Fruit fly (Drosophila melanogaster) whole organism, embryonic: ENCODE measurements around the gene Max.

ENCODE experiments used
- Atf-2 ChIP-seq: fragments of 200-800 bp; sonication (Bioruptor generic); optimal IDR thresholded peaks from 2 replicates; lab custom pipeline; 2016; ENCODE audit warnings: missing biosample characterization, missing genetic modification characterization
- Atf3 ChIP-seq: fragments of 200-800 bp; sonication (Bioruptor generic); optimal IDR thresholded peaks from 3 replicates; lab custom pipeline; 2016; ENCODE audit warnings: missing biosample characterization, missing genetic modification characterization
- Atf6 ChIP-seq: fragments of 200-800 bp; sonication (Bioruptor generic); IDR thresholded peaks from 2 replicates; pipeline ENCODE4 v1.3.6; 2022; ENCODE audit warnings: missing biosample characterization, missing genetic modification characterization
- Blimp-1 ChIP-seq: fragments of 200-800 bp; sonication (Bioruptor generic); optimal IDR thresholded peaks from 3 replicates; lab custom pipeline; 2018; ENCODE audit warnings: missing biosample characterization, missing genetic modification characterization, mild to moderate bottlenecking, moderate library complexity, missing genetic modification reagents
- BtbVII ChIP-seq: fragments of 200-800 bp; sonication (Bioruptor generic); optimal IDR thresholded peaks from 3 replicates; lab custom pipeline; 2017; ENCODE audit warnings: missing biosample characterization, mild to moderate bottlenecking, missing genetic modification characterization
- CG11247 ChIP-seq: fragments of 200-800 bp; sonication (Bioruptor generic); IDR thresholded peaks from 2 replicates; pipeline ENCODE4 v1.3.6; 2022; ENCODE audit warnings: missing biosample characterization, missing genetic modification characterization
- CG12071 ChIP-seq: fragments of 200-800 bp; sonication (Bioruptor generic); optimal IDR thresholded peaks from 3 replicates; lab custom pipeline; 2018; ENCODE audit warnings: missing biosample characterization, mild to moderate bottlenecking, missing genetic modification characterization
- CG12236 ChIP-seq: fragments of 200-800 bp; sonication (Bioruptor generic); optimal IDR thresholded peaks from 2 replicates; lab custom pipeline; 2016; ENCODE audit warnings: missing biosample characterization, missing genetic modification characterization
- CG12659 ChIP-seq: fragments of 200-800 bp; sonication (Bioruptor generic); optimal IDR thresholded peaks from 3 replicates; lab custom pipeline; 2017; ENCODE audit warnings: mild to moderate bottlenecking, missing biosample characterization, missing genetic modification reagents, missing genetic modification characterization
- CG14441 ChIP-seq: fragments of 200-800 bp; sonication (Bioruptor generic); IDR thresholded peaks from 2 replicates; pipeline ENCODE4 v1.3.6; 2022; ENCODE audit warnings: missing biosample characterization, missing genetic modification characterization
- CG17829 ChIP-seq: fragments of 200-800 bp; optimal IDR thresholded peaks from 2 replicates; lab custom pipeline; 2019; ENCODE audit warnings: missing biosample characterization, mild to moderate bottlenecking, missing genetic modification characterization, moderate library complexity
- CG30403 ChIP-seq: fragments of 200-800 bp; sonication (Bioruptor generic); optimal IDR thresholded peaks from 3 replicates; lab custom pipeline; 2016; ENCODE audit warnings: missing biosample characterization, missing genetic modification characterization
- CG3995 ChIP-seq: fragments of 200-800 bp; sonication (Bioruptor generic); optimal IDR thresholded peaks from 3 replicates; lab custom pipeline; 2016; ENCODE audit warnings: missing biosample characterization, missing genetic modification characterization
- CG4617 ChIP-seq: fragments of 200-800 bp; sonication (Bioruptor generic); optimal IDR thresholded peaks from 3 replicates; lab custom pipeline; 2016; ENCODE audit warnings: missing biosample characterization, missing genetic modification characterization, borderline replicate concordance
- CG6813 ChIP-seq: fragments of 200-800 bp; sonication (Bioruptor generic); optimal IDR thresholded peaks from 2 replicates; lab custom pipeline; 2017; ENCODE audit warnings: missing biosample characterization, missing genetic modification characterization, mild to moderate bottlenecking, moderate library complexity, missing genetic modification reagents
- CG6854 ChIP-seq: fragments of 200-800 bp; sonication (Bioruptor generic); optimal IDR thresholded peaks from 3 replicates; lab custom pipeline; 2017; ENCODE audit warnings: missing biosample characterization, mild to moderate bottlenecking, missing genetic modification characterization
- CG7556 ChIP-seq: fragments of 200-800 bp; sonication (Bioruptor generic); optimal IDR thresholded peaks from 2 replicates; lab custom pipeline; 2017; ENCODE audit warnings: missing biosample characterization, mild to moderate bottlenecking, missing genetic modification characterization
- ERR ChIP-seq: fragments of 200-800 bp; sonication (Bioruptor generic); optimal IDR thresholded peaks from 2 replicates; lab custom pipeline; 2016; ENCODE audit warnings: missing biosample characterization, missing genetic modification characterization
- Eip74EF ChIP-seq, 2 experiments: fragments of 200-800 bp in 1 of 2; fragments of >200 bp in 1 of 2; sonication (Bioruptor generic) in 1 of 2; optimal IDR thresholded peaks; 2 replicates each; lab custom pipeline; 2017 to 2019; ENCODE audit warnings: missing biosample characterization in 2 of 2, missing genetic modification characterization in 2 of 2, mild to moderate bottlenecking in 1 of 2, moderate library complexity in 1 of 2
- Jarid2 ChIP-seq: fragments of 200-800 bp; sonication (Bioruptor generic); optimal IDR thresholded peaks from 3 replicates; lab custom pipeline; 2017; ENCODE audit warnings: mild to moderate bottlenecking, missing biosample characterization, missing genetic modification reagents, missing genetic modification characterization
- MBD-R2 ChIP-seq: fragments of 200-800 bp; sonication (Bioruptor generic); IDR thresholded peaks from 2 replicates; pipeline ENCODE4 v1.3.6; 2022; ENCODE audit warnings: missing biosample characterization, missing genetic modification characterization
- Neu2 ChIP-seq: fragments of 200-800 bp; sonication (Bioruptor generic); optimal IDR thresholded peaks from 3 replicates; lab custom pipeline; 2016; ENCODE audit warnings: missing biosample characterization, missing genetic modification characterization, borderline replicate concordance
- Oaz ChIP-seq: fragments of 200-800 bp; sonication (Bioruptor generic); IDR thresholded peaks from 2 replicates; pipeline ENCODE4 v1.3.6; 2022; ENCODE audit warnings: missing biosample characterization, missing genetic modification characterization
- Xbp1 ChIP-seq: fragments of 200-800 bp; sonication (Bioruptor generic); optimal IDR thresholded peaks from 3 replicates; lab custom pipeline; 2016; ENCODE audit warnings: missing biosample characterization, mild to moderate bottlenecking, missing genetic modification characterization
- YL-1 ChIP-seq: fragments of 200-800 bp; sonication (Bioruptor generic); optimal IDR thresholded peaks from 3 replicates; lab custom pipeline; 2017; ENCODE audit warnings: missing biosample characterization, mild to moderate bottlenecking, missing genetic modification characterization
- amos ChIP-seq: fragments of 200-800 bp; sonication (Bioruptor generic); IDR thresholded peaks from 2 replicates; pipeline ENCODE4 v1.3.6; 2022; ENCODE audit warnings: missing biosample characterization, missing genetic modification characterization; ENCODE audit not compliant: partially characterized antibody
- cwo ChIP-seq: fragments of 200-800 bp; sonication (Bioruptor generic); optimal IDR thresholded peaks from 3 replicates; lab custom pipeline; 2017; ENCODE audit warnings: missing biosample characterization, missing genetic modification characterization, mild to moderate bottlenecking, moderate library complexity, missing genetic modification reagents
- danr ChIP-seq: fragments of 200-800 bp; sonication (Bioruptor generic); IDR thresholded peaks from 2 replicates; pipeline ENCODE4 v1.3.6; 2022; ENCODE audit warnings: missing biosample characterization, missing genetic modification characterization
- gcm ChIP-seq: fragments of 200-800 bp; sonication (Bioruptor generic); optimal IDR thresholded peaks from 2 replicates; lab custom pipeline; 2019; ENCODE audit warnings: missing biosample characterization, mild to moderate bottlenecking, missing genetic modification characterization, moderate library complexity
- kni ChIP-seq: fragments of 200-800 bp; sonication (Bioruptor generic); optimal IDR thresholded peaks from 3 replicates; lab custom pipeline; 2017; ENCODE audit warnings: mild to moderate bottlenecking, missing biosample characterization, missing genetic modification reagents, missing genetic modification characterization
- lbe ChIP-seq: fragments of 200-800 bp; sonication (Bioruptor generic); optimal IDR thresholded peaks from 2 replicates; lab custom pipeline; 2016; ENCODE audit warnings: missing biosample characterization, mild to moderate bottlenecking, missing genetic modification characterization
- lilli ChIP-seq: fragments of 200-800 bp; sonication (Bioruptor generic); optimal IDR thresholded peaks from 3 replicates; lab custom pipeline; 2016; ENCODE audit warnings: missing biosample characterization, missing genetic modification characterization
- maf-S ChIP-seq: fragments of 200-800 bp; sonication (Bioruptor generic); optimal IDR thresholded peaks from 2 replicates; lab custom pipeline; 2016; ENCODE audit warnings: missing biosample characterization, missing genetic modification characterization
- mam ChIP-seq: fragments of 200-800 bp; sonication (Bioruptor generic); optimal IDR thresholded peaks from 3 replicates; lab custom pipeline; 2016; ENCODE audit warnings: missing biosample characterization, missing genetic modification characterization
- nerfin-2 ChIP-seq: fragments of 200-800 bp; sonication (Bioruptor generic); IDR thresholded peaks from 2 replicates; pipeline ENCODE4 v1.3.6; 2022; ENCODE audit warnings: missing biosample characterization, missing genetic modification characterization; ENCODE audit not compliant: partially characterized antibody
- odd ChIP-seq: fragments of 200-800 bp; sonication (Bioruptor generic); optimal IDR thresholded peaks from 2 replicates; lab custom pipeline; 2017; ENCODE audit warnings: missing biosample characterization, mild to moderate bottlenecking, missing genetic modification characterization
- peb ChIP-seq: fragments of 200-800 bp; sonication (Bioruptor generic); IDR thresholded peaks from 2 replicates; pipeline ENCODE4 v1.3.6; 2022; ENCODE audit warnings: missing biosample characterization, missing genetic modification characterization
- ranshi ChIP-seq: fragments of 200-800 bp; sonication (Bioruptor generic); IDR thresholded peaks from 2 replicates; pipeline ENCODE4 v1.3.6; 2022; ENCODE audit warnings: missing biosample characterization, missing genetic modification characterization
- seq ChIP-seq: fragments of 200-800 bp; sonication (Bioruptor generic); IDR thresholded peaks from 2 replicates; pipeline ENCODE4 v1.3.6; 2022; ENCODE audit warnings: missing biosample characterization, missing genetic modification characterization
- ssp ChIP-seq: fragments of 200-800 bp; sonication (Bioruptor generic); IDR thresholded peaks from 2 replicates; pipeline ENCODE4 v1.3.6; 2022; ENCODE audit warnings: missing biosample characterization, missing genetic modification characterization
- ttk ChIP-seq: fragments of 200-800 bp; sonication (Bioruptor generic); IDR thresholded peaks from 2 replicates; pipeline ENCODE4 v2.1.2; 2022; ENCODE audit warnings: missing biosample characterization, missing genetic modification characterization

The Max gene

DNA sequence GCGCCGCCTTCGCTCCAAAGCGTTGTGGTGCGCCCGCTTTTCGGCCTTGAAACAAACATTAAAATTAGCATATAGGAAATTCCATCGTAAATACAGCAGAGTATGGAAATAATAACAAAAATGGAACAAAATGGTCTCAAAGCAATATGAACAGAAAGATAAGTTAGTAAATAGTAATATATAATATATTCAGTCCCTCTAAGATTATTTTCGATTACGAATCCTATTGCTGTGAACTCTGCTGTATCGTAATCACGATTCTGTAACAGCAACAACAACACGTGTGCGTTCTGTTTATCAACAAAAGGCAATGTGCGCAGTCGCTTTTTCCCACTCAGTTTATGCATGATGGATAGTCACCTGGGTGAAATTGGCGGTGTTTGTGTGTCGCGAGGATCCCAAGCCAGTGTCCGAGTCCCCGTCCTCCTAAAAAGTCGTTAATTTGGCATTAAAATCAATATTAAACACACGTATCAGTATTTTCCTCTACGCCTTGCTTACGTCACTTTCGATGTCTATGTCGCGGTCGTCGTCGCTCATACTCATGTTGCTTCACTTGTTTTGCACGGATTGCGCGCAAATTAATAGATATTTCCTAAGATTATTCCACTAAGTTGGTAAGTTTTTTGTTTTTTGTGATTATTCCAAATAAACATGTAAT is 374 bp downstream of the Max start, which contains the start of the genes CG42374 and Mettl5 (continued):
- TF ChIP-seq YL-1 (no peak), kni (GFP tag; lab: Kevin White, UChicago) (no peak), odd (GFP tag; lab: Kevin White, UChicago) (no peak), CG11247 (GFP tag; lab: Robert Waterston, UW) (no peak), lilli (peak; percentile 13), CG6813 (GFP tag; lab: Kevin White, UChicago) (peak; percentile 35), peb (GFP tag; lab: Robert Waterston, UW) (no peak), Eip74EF (GFP tag; optimal IDR thresholded peaks at IDR 0.05; lab: Kevin White, UChicago) (no peak), ttk (GFP tag; lab: Robert Waterston, UW) (no peak), nerfin-2 (GFP tag; lab: Robert Waterston, UW) (no peak), ranshi (peak; percentile 34; the same call in 1 of the 2 replicates), cwo (GFP tag; lab: Kevin White, UChicago) (peak; percentile 74), maf-S (no peak), seq (GFP tag; lab: Robert Waterston, UW) (peak; percentile 62; the same call in 1 of the 2 replicates), lbe (GFP tag; lab: Kevin White, UChicago) (no peak), Atf-2 (GFP tag; lab: Kevin White, UChicago) (no peak), Neu2 (GFP tag; lab: Kevin White, UChicago) (no peak), CG12236 (GFP tag; lab: Kevin White, UChicago) (no peak), gcm (GFP tag; lab: Kevin White, UChicago) (peak; percentile 21), CG3995 (GFP tag; lab: Kevin White, UChicago) (no peak), MBD-R2 (GFP tag; lab: Robert Waterston, UW) (no peak), Blimp-1 (GFP tag; lab: Kevin White, UChicago) (peak; percentile 18), BtbVII (GFP tag; lab: Kevin White, UChicago) (no peak), CG17829 (tag; lab: Kevin White, UChicago) (no peak), ERR (GFP tag; lab: Kevin White, UChicago) (no peak), Atf3 (GFP tag; lab: Kevin White, UChicago) (no peak), Atf6 (peak; percentile 61), CG30403 (peak; percentile 34), CG7556 (peak; percentile 62), Oaz (GFP tag; lab: Robert Waterston, UW) (no peak), mam (GFP tag; lab: Kevin White, UChicago) (no peak), CG14441 (peak; percentile 47; the same call in 1 of the 2 replicates), danr (GFP tag; lab: Robert Waterston, UW) (no peak), CG12071 (peak; percentile 44), Xbp1 (GFP tag; lab: Kevin White, UChicago) (peak; percentile 26), CG6854 (GFP tag; lab: Kevin White, UChicago) (no peak), Jarid2 (no peak), ssp (GFP tag; lab: Robert Waterston, UW) (no peak), CG12659 (GFP tag; lab: Kevin White, UChicago) (peak; percentile 31), CG4617 (GFP tag; lab: Kevin White, UChicago) (no peak), amos (GFP tag; lab: Robert Waterston, UW) (no peak)
